Worm (Caenorhabditis elegans) whole organism, mixed stage, embryonic: ENCODE results near the gene fbxa-76.

Experiments used
- bed-3 ChIP-seq: fragments of 200-800 bp; sonication (Bioruptor generic); optimal IDR thresholded peaks from 3 replicates; lab custom pipeline; 2018; ENCODE audit warnings: mild to moderate bottlenecking, missing genetic modification characterization, moderate library complexity, missing compliant biosample characterization
- blmp-1 ChIP-seq: fragments of 150-350 bp; optimal IDR thresholded peaks from 2 replicates; lab custom pipeline; 2014; ENCODE audit warnings: missing biosample characterization, missing genetic modification characterization
- ceh-39 ChIP-seq: fragments of 150-350 bp; optimal IDR thresholded peaks from 2 replicates; lab custom pipeline; 2014; ENCODE audit warnings: missing biosample characterization, missing genetic modification characterization
- ceh-43 ChIP-seq: fragments of 200-800 bp; sonication (Bioruptor generic); optimal IDR thresholded peaks from 2 replicates; lab custom pipeline; 2018; ENCODE audit warnings: mild to moderate bottlenecking, missing genetic modification characterization, moderate library complexity, missing compliant biosample characterization
- ces-1 ChIP-seq: fragments of 150-350 bp; optimal IDR thresholded peaks from 2 replicates; lab custom pipeline; 2014; ENCODE audit warnings: missing biosample characterization, missing genetic modification reagents, missing genetic modification characterization
- cnd-1 ChIP-seq: fragments of 200-800 bp; sonication (Bioruptor generic); optimal IDR thresholded peaks from 2 replicates; lab custom pipeline; 2018; ENCODE audit warnings: mild to moderate bottlenecking, missing genetic modification characterization, missing compliant biosample characterization
- drap-1 ChIP-seq: fragments of 200-800 bp; sonication (Bioruptor generic); optimal IDR thresholded peaks from 3 replicates; lab custom pipeline; 2018; ENCODE audit warnings: mild to moderate bottlenecking, missing genetic modification characterization, missing compliant biosample characterization
- elt-1 ChIP-seq: sonication (generic microtip); optimal IDR thresholded peaks from 2 replicates; lab custom pipeline; 2017; ENCODE audit warnings: missing genetic modification characterization, mild to moderate bottlenecking, missing compliant biosample characterization, antibody characterized with exemption, moderate library complexity, borderline replicate concordance; ENCODE audit not compliant: insufficient read depth
- elt-3 ChIP-seq: fragments of 150-350 bp; optimal IDR thresholded peaks from 2 replicates; lab custom pipeline; 2014; ENCODE audit warnings: missing biosample characterization, missing genetic modification characterization
- flh-1 ChIP-seq: fragments of 200-800 bp; sonication (Bioruptor generic); optimal IDR thresholded peaks from 2 replicates; lab custom pipeline; 2018; ENCODE audit warnings: mild to moderate bottlenecking, missing genetic modification characterization, moderate library complexity, missing compliant biosample characterization
- ham-2 ChIP-seq: fragments of 200-800 bp; sonication (Bioruptor generic); optimal IDR thresholded peaks from 2 replicates; lab custom pipeline; 2018; ENCODE audit warnings: mild to moderate bottlenecking, missing genetic modification characterization, missing compliant biosample characterization
- lin-13 ChIP-seq: fragments of 150-350 bp; optimal IDR thresholded peaks from 2 replicates; lab custom pipeline; 2014; ENCODE audit warnings: missing biosample characterization, missing genetic modification characterization
- lin-32 ChIP-seq: fragments of 200-800 bp; sonication (Bioruptor generic); optimal IDR thresholded peaks from 2 replicates; lab custom pipeline; 2018; ENCODE audit warnings: mild to moderate bottlenecking, missing genetic modification characterization, missing compliant biosample characterization
- lsy-2 ChIP-seq: fragments of 150-350 bp; optimal IDR thresholded peaks from 2 replicates; lab custom pipeline; 2014; ENCODE audit warnings: missing biosample characterization, missing genetic modification characterization
- mab-5 ChIP-seq: fragments of 150-350 bp; optimal IDR thresholded peaks from 2 replicates; lab custom pipeline; 2014; ENCODE audit warnings: missing biosample characterization, missing genetic modification characterization
- mep-1 ChIP-seq: fragments of 150-350 bp; optimal IDR thresholded peaks from 2 replicates; lab custom pipeline; 2017; ENCODE audit warnings: missing biosample characterization, missing genetic modification reagents, missing genetic modification characterization, inconsistent platforms
- mls-2 ChIP-seq: sonication (generic microtip); optimal IDR thresholded peaks from 2 replicates; lab custom pipeline; 2016; ENCODE audit warnings: mild to moderate bottlenecking, missing genetic modification characterization, moderate library complexity, missing compliant biosample characterization
- nhr-2 ChIP-seq: fragments of 150-350 bp; optimal IDR thresholded peaks from 2 replicates; lab custom pipeline; 2014; ENCODE audit warnings: missing biosample characterization, missing genetic modification characterization
- nhr-28 ChIP-seq: fragments of 150-350 bp; optimal IDR thresholded peaks from 2 replicates; lab custom pipeline; 2014; ENCODE audit warnings: missing biosample characterization, missing genetic modification characterization
- nhr-76 ChIP-seq: sonication (generic microtip); optimal IDR thresholded peaks from 2 replicates; lab custom pipeline; 2017; ENCODE audit warnings: missing biosample characterization, missing genetic modification characterization
- pha-4 ChIP-seq: fragments of 150-350 bp; optimal IDR thresholded peaks from 2 replicates; lab custom pipeline; 2018; ENCODE audit warnings: missing biosample characterization, missing genetic modification reagents, missing genetic modification characterization
- sem-2 ChIP-seq: fragments of 200-800 bp; sonication (Bioruptor generic); optimal IDR thresholded peaks from 2 replicates; lab custom pipeline; 2018; ENCODE audit warnings: mild to moderate bottlenecking, missing genetic modification characterization, missing compliant biosample characterization
- sptf-1 ChIP-seq: sonication (generic microtip); optimal IDR thresholded peaks from 2 replicates; lab custom pipeline; 2017; ENCODE audit warnings: mild to moderate bottlenecking, missing genetic modification characterization, moderate library complexity, missing compliant biosample characterization
- tbx-8 ChIP-seq: fragments of 200-800 bp; sonication (Bioruptor generic); optimal IDR thresholded peaks from 2 replicates; lab custom pipeline; 2018; ENCODE audit warnings: mild to moderate bottlenecking, missing genetic modification characterization, moderate library complexity, missing compliant biosample characterization
- unc-120 ChIP-seq: sonication (generic microtip); optimal IDR thresholded peaks from 2 replicates; lab custom pipeline; 2017; ENCODE audit warnings: missing genetic modification characterization, missing compliant biosample characterization; ENCODE audit not compliant: poor library complexity, severe bottlenecking
- unc-39 ChIP-seq: fragments of 150-350 bp; optimal IDR thresholded peaks from 2 replicates; lab custom pipeline; 2014; ENCODE audit warnings: missing biosample characterization, missing genetic modification characterization
- zip-8 ChIP-seq: fragments of 150-350 bp; optimal IDR thresholded peaks from 2 replicates; lab custom pipeline; 2014; ENCODE audit warnings: missing biosample characterization, missing genetic modification characterization
- ztf-11 ChIP-seq: fragments of 150-350 bp; optimal IDR thresholded peaks from 2 replicates; lab custom pipeline; 2014; ENCODE audit warnings: missing biosample characterization, missing genetic modification characterization

The fbxa-76 gene

DNA sequence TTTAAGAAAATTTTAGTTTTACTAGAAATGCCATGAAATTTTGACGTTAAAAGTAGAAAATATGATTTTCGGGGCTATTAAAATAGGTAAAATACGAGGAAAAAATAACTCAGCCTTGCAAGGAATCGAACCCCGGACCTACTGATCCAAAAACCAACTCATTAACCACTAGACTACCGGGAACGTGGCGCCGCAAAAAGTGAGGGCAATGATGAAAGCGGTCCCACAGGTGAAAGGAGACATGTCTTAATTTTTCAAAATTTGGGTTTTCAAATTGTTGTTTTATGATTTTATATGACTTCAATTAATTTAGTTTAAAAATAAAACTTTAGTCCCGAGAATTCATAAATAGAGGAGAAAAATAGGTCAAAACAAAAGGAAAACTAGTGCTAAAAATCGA lies 18.3 kb downstream of the fbxa-76 start:
- TF ChIP-seq nhr-28 (tag; lab: Kevin White, UChicago) (no peak), mls-2 (tag; lab: Kevin White, UChicago) (no peak), ceh-43 (no peak), ham-2 (no peak), tbx-8 (GFP tag; lab: Kevin White, UChicago) (no peak), zip-8 (tag; lab: Kevin White, UChicago) (no peak), nhr-76 (tag; lab: Kevin White, UChicago) (no peak), bed-3 (GFP tag; lab: Kevin White, UChicago) (no peak), ztf-11 (tag; lab: Kevin White, UChicago) (no peak), flh-1 (GFP tag; lab: Kevin White, UChicago) (no peak), blmp-1 (tag; lab: Kevin White, UChicago) (no peak), ces-1 (GFP tag; lab: Kevin White, UChicago) (no peak), ceh-39 (tag; lab: Kevin White, UChicago) (no peak)

ce11 chrIII:1230174-1230573 lies 18.8 kb downstream of the fbxa-76 start, which contains the start of gene pes-4:
pes-4 (minus strand) TSS chrIII:1230274.
- TF ChIP-seq ces-1 (GFP tag; lab: Kevin White, UChicago), result peak; percentile 27
- no peak for TF ChIP-seq pha-4 (tag; lab: Kevin White, UChicago)

- TF ChIP-seq blmp-1 (tag; lab: Kevin White, UChicago) (no peak), ceh-43 (no peak)
These were observed 19.5 kb downstream of the fbxa-76 start for ce11 chrIII:1229510-1229909.

DNA sequence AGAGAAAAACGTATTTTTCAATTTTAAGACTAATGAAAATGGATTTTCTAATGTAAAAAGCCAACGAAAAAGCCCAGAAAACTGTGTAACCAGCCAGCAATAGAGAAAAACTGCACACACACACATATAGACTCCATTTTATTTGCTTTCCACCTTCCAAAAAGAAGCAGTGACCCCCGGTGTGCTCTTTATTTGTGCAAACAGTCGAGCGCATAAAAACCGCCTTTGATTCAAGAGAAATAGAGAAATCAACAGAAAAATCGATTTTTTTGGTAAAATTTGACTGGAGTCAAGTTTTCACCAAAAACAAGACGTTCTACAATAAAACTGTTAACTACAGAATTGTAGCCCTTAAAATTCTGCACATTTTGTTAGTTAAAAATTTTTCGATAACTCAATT lies 20.4 kb downstream of the fbxa-76 start:
- TF ChIP-seq nhr-76 (tag; lab: Kevin White, UChicago) (no peak), drap-1 (GFP tag; lab: Kevin White, UChicago) (no peak), sem-2 (GFP tag; lab: Kevin White, UChicago) (no peak), bed-3 (GFP tag; lab: Kevin White, UChicago) (no peak), elt-3 (tag; lab: Kevin White, UChicago) (no peak), mls-2 (tag; lab: Kevin White, UChicago) (no peak), flh-1 (GFP tag; lab: Kevin White, UChicago) (no peak), nhr-28 (tag; lab: Kevin White, UChicago) (no peak), mab-5 (tag; lab: Kevin White, UChicago) (no peak)
- TF ChIP-seq, all 35 proteins: peak for 0

- no peak for TF ChIP-seq ceh-43
- peak; percentile 16 for TF ChIP-seq sptf-1 (tag; lab: Kevin White, UChicago)
- no peak for TF ChIP-seq nhr-76 (tag; lab: Kevin White, UChicago)
- no peak for TF ChIP-seq zip-8 (tag; lab: Kevin White, UChicago)
- TF ChIP-seq nhr-2 (tag; lab: Kevin White, UChicago), result no peak
- TF ChIP-seq unc-120 (tag; lab: Kevin White, UChicago), result no peak
- no peak for TF ChIP-seq ces-1 (GFP tag; lab: Kevin White, UChicago)
- no peak for TF ChIP-seq lin-32
- TF ChIP-seq elt-3 (tag; lab: Kevin White, UChicago), result no peak
- TF ChIP-seq pha-4 (tag; lab: Kevin White, UChicago), result peak; percentile 98
- no peak for TF ChIP-seq mep-1 (tag; lab: Kevin White, UChicago)
- TF ChIP-seq tbx-8 (GFP tag; lab: Kevin White, UChicago), result no peak
- TF ChIP-seq flh-1 (GFP tag; lab: Kevin White, UChicago), result no peak
- no peak for TF ChIP-seq mab-5 (tag; lab: Kevin White, UChicago)
- TF ChIP-seq unc-39 (tag; lab: Kevin White, UChicago), result no peak
- no peak for TF ChIP-seq cnd-1 (tag; lab: Kevin White, UChicago)
- no peak for TF ChIP-seq blmp-1 (tag; lab: Kevin White, UChicago)
- no peak for TF ChIP-seq lin-13 (tag; lab: Kevin White, UChicago)
- no peak for TF ChIP-seq ham-2
- TF ChIP-seq lsy-2 (tag; lab: Kevin White, UChicago), result peak; percentile 20
- TF ChIP-seq elt-1 (tag; lab: Kevin White, UChicago), result no peak
These were observed 22.7 kb downstream of the fbxa-76 start for ce11 chrIII:1226256-1226655.

- TF ChIP-seq unc-120 (tag; lab: Kevin White, UChicago) (peak; percentile 24), ces-1 (GFP tag; lab: Kevin White, UChicago) (peak; percentile 84), ztf-11 (tag; lab: Kevin White, UChicago) (no peak)
These were observed 23.4 kb downstream of the fbxa-76 start for ce11 chrIII:1225595-1225994.
